Fruit fly (Drosophila melanogaster) whole organism, adult: ENCODE results near the gene bor.

Experiments
- CG11617 ChIP-seq: fragments of 200-800 bp; sonication (Bioruptor generic); optimal IDR thresholded peaks from 2 replicates; lab custom pipeline; 2017; ENCODE audit warnings: mild to moderate bottlenecking, missing biosample characterization, missing genetic modification reagents, missing genetic modification characterization
- CG12768 ChIP-seq: fragments of 200-800 bp; sonication (Bioruptor generic); optimal IDR thresholded peaks from 2 replicates; lab custom pipeline; 2017; ENCODE audit warnings: missing biosample characterization, missing genetic modification characterization, mild to moderate bottlenecking, moderate library complexity, missing genetic modification reagents
- CG14711 ChIP-seq: fragments of 200-800 bp; sonication (Bioruptor generic); optimal IDR thresholded peaks from 2 replicates; lab custom pipeline; 2018; ENCODE audit warnings: missing biosample characterization, mild to moderate bottlenecking, missing genetic modification characterization, moderate library complexity
- CG1620 ChIP-seq: fragments of 200-800 bp; sonication (Bioruptor generic); optimal IDR thresholded peaks from 2 replicates; lab custom pipeline; 2016; ENCODE audit warnings: missing biosample characterization, missing genetic modification characterization
- CG33017 ChIP-seq: fragments of 200-800 bp; sonication (Bioruptor generic); optimal IDR thresholded peaks from 2 replicates; lab custom pipeline; 2018; ENCODE audit warnings: missing biosample characterization, mild to moderate bottlenecking, missing genetic modification characterization, moderate library complexity
- CG5204 ChIP-seq: fragments of 200-800 bp; sonication (Bioruptor generic); optimal IDR thresholded peaks from 2 replicates; lab custom pipeline; 2016; ENCODE audit warnings: missing biosample characterization, missing genetic modification characterization
- CG7045 ChIP-seq: fragments of 200-800 bp; sonication (Bioruptor generic); optimal IDR thresholded peaks from 2 replicates; lab custom pipeline; 2017; ENCODE audit warnings: missing biosample characterization, mild to moderate bottlenecking, missing genetic modification characterization
- CG7101 ChIP-seq: fragments of 200-800 bp; sonication (Bioruptor generic); optimal IDR thresholded peaks from 2 replicates; lab custom pipeline; 2018; ENCODE audit warnings: missing biosample characterization, mild to moderate bottlenecking, missing genetic modification characterization, moderate library complexity
- Clk ChIP-seq: fragments of 200-800 bp; sonication (Bioruptor generic); optimal IDR thresholded peaks from 2 replicates; lab custom pipeline; 2017; ENCODE audit warnings: missing biosample characterization, missing genetic modification characterization
- Crg-1 ChIP-seq: fragments of 200-800 bp; sonication (Bioruptor generic); optimal IDR thresholded peaks from 2 replicates; lab custom pipeline; 2016; ENCODE audit warnings: missing biosample characterization, missing genetic modification characterization
- Mnt ChIP-seq: fragments of 200-800 bp; sonication (Bioruptor generic); optimal IDR thresholded peaks from 2 replicates; lab custom pipeline; 2016; ENCODE audit warnings: missing biosample characterization, mild to moderate bottlenecking, missing genetic modification characterization
- bab1 ChIP-seq: fragments of 200-800 bp; sonication (Bioruptor generic); optimal IDR thresholded peaks from 3 replicates; lab custom pipeline; 2019; ENCODE audit warnings: missing biosample characterization, mild to moderate bottlenecking, missing genetic modification characterization, moderate library complexity
- cic ChIP-seq: fragments of 200-800 bp; sonication (Bioruptor generic); optimal IDR thresholded peaks from 2 replicates; lab custom pipeline; 2017; ENCODE audit warnings: missing biosample characterization, mild to moderate bottlenecking, missing genetic modification characterization, moderate library complexity
- cnc ChIP-seq, 2 experiments: fragments of >200 bp; optimal IDR thresholded peaks; 2 replicates each; lab custom pipeline; 2017
- kay ChIP-seq: fragments of 200-800 bp; sonication (Bioruptor generic); peaks from one replicate; lab custom pipeline; 2016; ENCODE audit warnings: missing biosample characterization, missing genetic modification characterization, borderline replicate concordance
- ovo ChIP-seq: fragments of 200-800 bp; sonication (Bioruptor generic); optimal IDR thresholded peaks from 2 replicates; lab custom pipeline; 2016; ENCODE audit warnings: missing biosample characterization, missing genetic modification characterization
- pad ChIP-seq: fragments of 200-800 bp; sonication (Bioruptor generic); optimal IDR thresholded peaks from 3 replicates; lab custom pipeline; 2017; ENCODE audit warnings: missing biosample characterization, missing genetic modification characterization, mild to moderate bottlenecking, moderate library complexity, missing genetic modification reagents
- tj ChIP-seq: fragments of 200-800 bp; sonication (Bioruptor generic); optimal IDR thresholded peaks from 3 replicates; lab custom pipeline; 2017; ENCODE audit warnings: missing biosample characterization, mild to moderate bottlenecking, missing genetic modification characterization, moderate library complexity
- toe ChIP-seq: fragments of 200-800 bp; sonication (Bioruptor generic); optimal IDR thresholded peaks from 2 replicates; lab custom pipeline; 2016; ENCODE audit warnings: missing biosample characterization, missing genetic modification characterization

The bor gene

dm6 chr3R:16263522-16264305, at the start of gene bor, which contains the start of gene asun:
TSS of gene bor (minus strand) at chr3R:16264115.
TSS of gene asun (plus strand) at chr3R:16264271.
- TF ChIP-seq CG7101 (tag; lab: Kevin White, UChicago), result peak; percentile 55
- peak; percentile 9 for TF ChIP-seq CG33017 (tag; lab: Kevin White, UChicago)
- peak; percentile 51 for TF ChIP-seq bab1 (GFP tag; lab: Kevin White, UChicago)
- TF ChIP-seq cic (GFP tag; lab: Kevin White, UChicago), result peak; percentile 84
- TF ChIP-seq Mnt, result peak; percentile 94
- TF ChIP-seq CG11617 (GFP tag; lab: Kevin White, UChicago), result peak; percentile 63
- TF ChIP-seq pad (GFP tag; lab: Kevin White, UChicago), result peak; percentile 2
- TF ChIP-seq Crg-1 (GFP tag; lab: Kevin White, UChicago), result peak; percentile 32
- TF ChIP-seq toe (GFP tag; lab: Kevin White, UChicago), result no peak
- no peak for TF ChIP-seq kay (GFP tag; lab: Kevin White, UChicago)

dm6 chr3R:16310081-16310493, 46.2 kb upstream of the bor start:
- TF ChIP-seq cic (GFP tag; lab: Kevin White, UChicago), result no peak
- TF ChIP-seq cnc (optimal IDR thresholded peaks at IDR 0.05; lab: Kevin White, UChicago), result no peak
- TF ChIP-seq CG33017 (tag; lab: Kevin White, UChicago), result no peak
- no peak for TF ChIP-seq toe (GFP tag; lab: Kevin White, UChicago)
- no peak for TF ChIP-seq ovo
- TF ChIP-seq CG5204, result no peak

- peak; percentile 20 for TF ChIP-seq cic (GFP tag; lab: Kevin White, UChicago)
- no peak for TF ChIP-seq CG5204
These were observed 45.6 kb upstream of the bor start for dm6 chr3R:16309302-16310080.

- TF ChIP-seq toe (GFP tag; lab: Kevin White, UChicago) (no peak), CG33017 (tag; lab: Kevin White, UChicago) (no peak), Clk (no peak)
These were observed 44.1 kb upstream of the bor start for dm6 chr3R:16308057-16308456.

dm6 chr3R:16305185-16305989, 41.5 kb upstream of the bor start, which contains the start of gene Zip89B:
TSS of gene Zip89B (plus strand) at chr3R:16305758.
- TF ChIP-seq CG5204 (no peak), cic (GFP tag; lab: Kevin White, UChicago) (peak; percentile 34), tj (GFP tag; lab: Kevin White, UChicago) (peak; percentile 89), Clk (no peak), cnc (optimal IDR thresholded peaks at IDR 0.05; lab: Kevin White, UChicago) (no peak), CG7101 (tag; lab: Kevin White, UChicago) (no peak), CG12768 (no peak), CG11617 (GFP tag; lab: Kevin White, UChicago) (no peak), toe (GFP tag; lab: Kevin White, UChicago) (no peak), CG7045 (GFP tag; lab: Kevin White, UChicago) (no peak), CG33017 (tag; lab: Kevin White, UChicago) (peak; percentile 36), Mnt (peak; percentile 7), Crg-1 (GFP tag; lab: Kevin White, UChicago) (peak; percentile 6), pad (GFP tag; lab: Kevin White, UChicago) (no peak), CG14711 (peak; percentile 76), bab1 (GFP tag; lab: Kevin White, UChicago) (peak; percentile 0), ovo (peak; percentile 93), CG1620 (GFP tag; lab: Kevin White, UChicago) (no peak)

- TF ChIP-seq CG12768 (no peak), Mnt (no peak)
These were observed 31.7 kb upstream of the bor start for dm6 chr3R:16295513-16296123.
